Worm (Caenorhabditis elegans) whole organism, midembryonic: ENCODE results near the gene sre-30.

Experiments
- cog-1 ChIP-seq: sonication (generic microtip); optimal IDR thresholded peaks from 2 replicates; lab custom pipeline; 2016; ENCODE audit warnings: missing genetic modification characterization, missing compliant biosample characterization
- flt-1 ChIP-seq: fragments of 200-800 bp; sonication (Bioruptor generic); IDR thresholded peaks from 2 replicates; pipeline ENCODE4 v1.3.6; 2022; ENCODE audit warnings: missing genetic modification characterization, missing compliant biosample characterization
- klf-2 ChIP-seq: fragments of 200-800 bp; sonication (Bioruptor generic); conservative IDR thresholded peaks from 2 replicates; pipeline ENCODE4 v1.3.6; 2022; ENCODE audit warnings: missing genetic modification reagents, missing genetic modification characterization, missing compliant biosample characterization
- ref-1 ChIP-seq: fragments of 200-800 bp; sonication (Bioruptor generic); conservative IDR thresholded peaks from 2 replicates; pipeline ENCODE4 v1.3.6; 2022; ENCODE audit warnings: missing genetic modification reagents, missing genetic modification characterization, missing compliant biosample characterization

- TF ChIP-seq cog-1 (tag; lab: Kevin White, UChicago) (no peak), klf-2 (GFP tag; lab: Robert Waterston, UW) (no peak), flt-1 (GFP tag; lab: Robert Waterston, UW) (no peak), ref-1 (no peak)
Observed at ce11 chrII:12429743-12430142, 23.4 kb upstream of the sre-30 start, which contains the start of gene Y57A10C.8.
